Worm (Caenorhabditis elegans) whole organism, young adult: ENCODE results near the gene pgp-3.

Experiments used
- B0261.1 ChIP-seq: sonication (generic microtip); optimal IDR thresholded peaks from 2 replicates; lab custom pipeline; 2016; ENCODE audit warnings: mild to moderate bottlenecking, missing genetic modification characterization, moderate library complexity, missing compliant biosample characterization
- ceh-27 ChIP-seq: fragments of 200-800 bp; sonication (Bioruptor generic); optimal IDR thresholded peaks from 2 replicates; lab custom pipeline; 2018; ENCODE audit warnings: mild to moderate bottlenecking, missing genetic modification characterization, moderate library complexity, missing compliant biosample characterization
- nfya-1 ChIP-seq: sonication (generic microtip); optimal IDR thresholded peaks from 2 replicates; lab custom pipeline; 2017; ENCODE audit warnings: antibody characterized with exemption, missing compliant biosample characterization, missing genetic modification characterization, borderline replicate concordance; ENCODE audit not compliant: insufficient read depth
- nfyb-1 ChIP-seq: fragments of 200-800 bp; sonication (Bioruptor generic); IDR thresholded peaks from 2 replicates; pipeline ENCODE4 v1.3.6; 2022; ENCODE audit warnings: missing genetic modification reagents, missing genetic modification characterization, missing compliant biosample characterization
- unc-130 ChIP-seq: sonication (generic microtip); optimal IDR thresholded peaks from 2 replicates; lab custom pipeline; 2016; ENCODE audit warnings: missing genetic modification reagents, missing genetic modification characterization, missing compliant biosample characterization
- ztf-26 ChIP-seq: sonication (generic microtip); optimal IDR thresholded peaks from 2 replicates; lab custom pipeline; 2017; ENCODE audit warnings: missing genetic modification characterization, missing compliant biosample characterization

DNA sequence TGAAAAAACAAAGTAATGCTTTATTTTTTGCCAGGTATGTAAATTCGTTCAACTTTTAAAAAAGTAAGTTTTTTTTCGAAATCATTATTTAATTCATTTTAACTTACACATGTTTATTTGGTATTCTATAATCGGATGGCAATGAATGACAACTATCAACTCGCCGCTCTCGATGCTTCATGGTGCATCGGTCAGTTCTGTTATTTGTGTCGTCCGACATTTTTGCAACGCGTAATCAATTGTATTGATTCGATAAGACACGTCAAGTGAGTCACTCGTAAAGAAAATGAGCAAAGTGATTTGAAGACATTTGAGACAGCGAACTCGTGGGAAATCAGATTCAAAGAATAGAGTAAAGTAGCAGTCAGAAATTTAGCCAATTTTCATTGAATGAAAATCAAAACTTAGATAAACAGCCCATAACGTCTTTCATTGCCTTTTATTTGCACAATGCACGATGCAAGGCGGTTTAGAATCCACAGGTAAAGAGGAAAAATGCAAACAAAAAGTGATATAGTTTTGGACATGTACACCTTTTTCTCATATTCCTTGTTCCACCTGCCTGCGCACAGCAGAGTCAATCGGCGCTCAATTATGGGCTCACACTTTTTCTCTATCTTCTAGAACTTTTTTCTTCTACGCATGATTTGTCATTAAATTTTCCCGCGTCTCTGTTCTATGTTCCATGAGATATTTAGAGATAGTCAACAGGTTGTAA is 48.7 kb downstream of the pgp-3 start:
- TF ChIP-seq nfya-1 (tag; lab: Kevin White, UChicago) (no peak), B0261.1 (no peak), ztf-26 (tag; lab: Kevin White, UChicago) (no peak), nfyb-1 (GFP tag; lab: Robert Waterston, UW) (no peak), unc-130 (no peak), ceh-27 (GFP tag; lab: Kevin White, UChicago) (no peak)
